Worm (Caenorhabditis elegans) whole organism, young adult: Measurements from ENCODE around the gene dsl-2.

Experiments
- C06A6.2 ChIP-seq: fragments of 200-800 bp; sonication (Bioruptor generic); conservative IDR thresholded peaks from 2 replicates; pipeline ENCODE4 v1.3.6; 2022; ENCODE audit warnings: missing genetic modification characterization, missing compliant biosample characterization
- Y56A3A.18 ChIP-seq: fragments of 200-800 bp; sonication (Bioruptor generic); IDR thresholded peaks from 2 replicates; pipeline ENCODE4 v1.3.6; 2022; ENCODE audit warnings: missing genetic modification reagents, missing genetic modification characterization, missing compliant biosample characterization
- athp-1 ChIP-seq: sonication (generic microtip); optimal IDR thresholded peaks from 2 replicates; lab custom pipeline; 2017; ENCODE audit warnings: mild to moderate bottlenecking, missing genetic modification characterization, missing compliant biosample characterization
- attf-3 ChIP-seq: fragments of 200-800 bp; sonication (Bioruptor generic); conservative IDR thresholded peaks from 2 replicates; pipeline ENCODE4 v1.3.6; 2022; ENCODE audit warnings: missing genetic modification reagents, missing genetic modification characterization, missing compliant biosample characterization
- ceh-40 ChIP-seq: fragments of 200-800 bp; sonication (Bioruptor generic); IDR thresholded peaks from 2 replicates; pipeline ENCODE4 v1.3.6; 2022; ENCODE audit warnings: missing genetic modification characterization, missing compliant biosample characterization
- ets-4 ChIP-seq: fragments of 200-800 bp; sonication (Bioruptor generic); optimal IDR thresholded peaks from 2 replicates; lab custom pipeline; 2018; ENCODE audit warnings: mild to moderate bottlenecking, missing genetic modification characterization, missing compliant biosample characterization
- hlh-26 ChIP-seq: fragments of 200-800 bp; sonication (Bioruptor generic); conservative IDR thresholded peaks from 2 replicates; pipeline ENCODE4 v1.3.6; 2022; ENCODE audit warnings: missing genetic modification reagents, missing genetic modification characterization, missing compliant biosample characterization
- hmg-1.2 ChIP-seq: fragments of 200-800 bp; sonication (Bioruptor generic); IDR thresholded peaks from 2 replicates; pipeline ENCODE4 v1.3.6; 2022; ENCODE audit warnings: missing genetic modification reagents, missing genetic modification characterization, missing compliant biosample characterization
- hsf-1 ChIP-seq: fragments of 200-800 bp; sonication (Bioruptor generic); IDR thresholded peaks from 2 replicates; pipeline ENCODE4 v1.3.6; 2022; ENCODE audit warnings: missing genetic modification reagents, missing genetic modification characterization, missing compliant biosample characterization
- let-526 ChIP-seq: fragments of 200-800 bp; sonication (Bioruptor generic); IDR thresholded peaks from 2 replicates; pipeline ENCODE4 v1.3.6; 2022; ENCODE audit warnings: missing genetic modification reagents, missing genetic modification characterization, missing compliant biosample characterization
- lin-26 ChIP-seq: fragments of 200-800 bp; sonication (Bioruptor generic); IDR thresholded peaks from 2 replicates; pipeline ENCODE4 v1.3.6; 2022; ENCODE audit warnings: missing genetic modification reagents, missing genetic modification characterization, missing compliant biosample characterization
- nfya-2 ChIP-seq: fragments of 200-800 bp; sonication (Bioruptor generic); IDR thresholded peaks from 2 replicates; pipeline ENCODE4 v1.3.6; 2022; ENCODE audit warnings: missing genetic modification reagents, missing genetic modification characterization, missing compliant biosample characterization
- nhr-120 ChIP-seq: fragments of 200-800 bp; sonication (Bioruptor generic); IDR thresholded peaks from 2 replicates; pipeline ENCODE4 v1.3.6; 2022; ENCODE audit warnings: missing genetic modification characterization, missing compliant biosample characterization
- nhr-80 ChIP-seq: sonication (generic microtip); optimal IDR thresholded peaks from 2 replicates; lab custom pipeline; 2016; ENCODE audit warnings: missing genetic modification characterization, missing compliant biosample characterization
- nhr-90 ChIP-seq: sonication (generic microtip); optimal IDR thresholded peaks from 2 replicates; lab custom pipeline; 2016; ENCODE audit warnings: missing genotype, mild to moderate bottlenecking, missing genetic modification characterization, missing compliant biosample characterization
- snpc-1.1 ChIP-seq: sonication (generic microtip); optimal IDR thresholded peaks from 2 replicates; lab custom pipeline; 2017; ENCODE audit warnings: missing genetic modification characterization, mild to moderate bottlenecking, missing compliant biosample characterization, antibody characterized with exemption, moderate library complexity, missing genotype, missing genetic modification reagents; ENCODE audit not compliant: insufficient read depth
- tbp1 ChIP-seq: fragments of 200-800 bp; sonication (Bioruptor generic); optimal IDR thresholded peaks from 2 replicates; lab custom pipeline; 2018; ENCODE audit warnings: mild to moderate bottlenecking, missing genetic modification characterization, missing compliant biosample characterization

Gene dsl-2

DNA sequence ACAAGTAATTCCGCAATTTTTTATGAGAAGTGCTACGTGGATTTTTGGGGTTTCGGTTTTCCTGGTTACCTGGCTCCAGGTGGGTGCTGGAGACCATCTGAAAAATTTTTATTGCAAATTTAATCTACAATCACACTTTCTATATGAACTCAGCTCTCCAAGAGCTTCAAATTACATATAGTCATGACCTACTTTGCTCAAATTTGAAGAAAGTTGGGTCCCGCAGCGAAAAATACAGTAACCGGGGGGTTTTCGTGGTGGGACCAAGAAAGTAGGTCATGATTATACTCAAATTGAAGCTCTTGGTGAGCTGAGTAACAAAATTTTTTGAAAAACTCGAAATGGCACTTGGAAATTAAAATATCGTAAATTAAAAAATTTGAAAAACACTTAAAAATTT is 44.4 kb downstream of the dsl-2 start, which contains the start of gene ets-8:
TSS of gene ets-8 (minus strand) at position 101 of the 400 bp plus-strand sequence.
- TF ChIP-seq attf-3 (GFP tag; lab: Robert Waterston, UW) = no peak
- no peak for TF ChIP-seq snpc-1.1 (tag; lab: Kevin White, UChicago)
- TF ChIP-seq hlh-26 (GFP tag; lab: Robert Waterston, UW) = no peak
- TF ChIP-seq nhr-80 (tag; lab: Kevin White, UChicago) = no peak

DNA sequence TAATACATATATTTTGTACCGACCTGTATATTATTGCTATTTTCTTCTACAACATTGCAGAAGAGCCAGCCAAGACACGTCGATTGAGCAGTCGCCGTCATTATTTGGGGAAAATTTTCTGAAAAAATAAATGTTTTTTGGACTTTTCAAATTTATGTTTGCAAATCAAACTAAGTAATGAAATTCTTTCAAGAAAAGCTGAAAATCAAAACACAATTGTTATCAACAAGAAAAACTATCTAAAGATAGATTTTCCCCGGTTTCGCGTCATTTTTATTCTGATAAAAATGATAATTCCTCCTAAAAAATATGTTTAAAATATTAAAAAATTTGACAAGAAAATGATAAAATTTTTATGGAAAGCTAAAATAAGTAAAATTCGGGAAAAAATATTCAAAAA is 46.8 kb downstream of the dsl-2 start, which contains the start of gene C50A2.3:
TSS of gene C50A2.3 (minus strand) at position 101 of the 400 bp plus-strand sequence.
- no peak for TF ChIP-seq nhr-90
- no peak for TF ChIP-seq attf-3 (GFP tag; lab: Robert Waterston, UW)
- no peak for TF ChIP-seq Y56A3A.18 (GFP tag; lab: Robert Waterston, UW)
- TF ChIP-seq athp-1 (tag; lab: Kevin White, UChicago) = no peak
- TF ChIP-seq lin-26 (GFP tag; lab: Robert Waterston, UW) = no peak
- no peak for TF ChIP-seq nfya-2
- TF ChIP-seq ets-4 (GFP tag; lab: Kevin White, UChicago) = no peak
- no peak for TF ChIP-seq let-526

DNA sequence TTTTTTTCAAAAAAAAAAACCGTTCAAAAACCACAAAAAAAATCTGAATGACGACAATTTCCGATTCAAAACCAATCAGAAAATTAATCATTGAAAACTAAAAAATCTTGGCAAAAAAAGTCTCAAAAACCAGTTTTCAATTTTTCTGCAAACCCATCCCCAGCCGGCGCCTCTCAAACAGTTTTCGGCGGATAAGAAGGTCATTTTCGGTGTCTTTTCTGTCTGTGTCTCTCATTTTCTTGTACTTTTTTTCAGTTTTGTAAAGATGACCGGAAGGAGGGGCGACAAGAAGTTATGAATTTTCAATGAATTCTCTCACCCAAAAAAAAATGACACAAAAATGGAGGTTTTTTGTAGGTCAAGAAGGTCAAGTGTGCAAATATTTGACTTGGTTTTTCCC is 49.6 kb downstream of the dsl-2 start:
- TF ChIP-seq nhr-120 (no peak), C06A6.2 (no peak), ceh-40 (GFP tag; lab: Robert Waterston, UW) (no peak), tbp1 (GFP tag; lab: Kevin White, UChicago) (no peak), hmg-1.2 (GFP tag; lab: Robert Waterston, UW) (peak; percentile 29; the same call in 1 of the 2 replicates)
- TF ChIP-seq, all 124 proteins: peak for 1

DNA sequence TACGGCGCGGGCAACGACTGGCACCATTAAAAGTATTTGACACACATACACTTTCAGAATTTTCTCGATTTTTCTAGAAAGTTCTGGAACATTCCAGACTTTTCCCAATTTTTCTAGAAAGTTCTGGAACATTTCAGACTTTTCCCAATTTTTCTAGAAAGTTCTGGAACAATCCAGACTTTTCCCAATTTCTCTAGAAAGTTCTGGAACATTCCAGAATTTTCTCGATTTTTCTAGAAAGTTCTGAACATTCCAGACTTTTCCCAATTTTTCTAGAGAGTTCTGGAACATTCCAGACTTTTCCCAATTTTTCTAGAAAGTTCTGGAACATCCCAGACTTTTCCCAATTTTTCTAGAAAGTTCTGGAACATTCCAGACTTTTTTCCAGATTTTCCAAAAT is 51.1 kb downstream of the dsl-2 start:
- TF ChIP-seq hsf-1 (GFP tag; lab: Robert Waterston, UW) = peak; percentile 92
